Worm (Caenorhabditis elegans) whole organism, L4 larva: Measurements from ENCODE around the gene F27C8.2.

ENCODE experiments used
- daf-19 ChIP-seq: fragments of 200-800 bp; sonication (Bioruptor generic); conservative IDR thresholded peaks from 2 replicates; pipeline ENCODE4 v1.3.6; 2022; ENCODE audit warnings: missing genetic modification characterization, missing compliant biosample characterization
- daf-8 ChIP-seq: fragments of 200-800 bp; sonication (Bioruptor generic); IDR thresholded peaks from 2 replicates; pipeline ENCODE4 v1.3.6; 2022; ENCODE audit warnings: missing genetic modification characterization, missing compliant biosample characterization
- fkh-10 ChIP-seq: fragments of 150-350 bp; optimal IDR thresholded peaks from 2 replicates; lab custom pipeline; 2014; ENCODE audit warnings: missing biosample characterization, missing genetic modification reagents, missing genetic modification characterization
- lin-15B ChIP-seq: fragments of 150-350 bp; sonication (generic microtip); optimal IDR thresholded peaks from 3 replicates; lab custom pipeline; 2014; ENCODE audit warnings: missing biosample characterization, missing genetic modification characterization
- lsy-2 ChIP-seq, 2 experiments: fragments of 150-350 bp in 1 of 2; sonication (generic microtip) in 1 of 2; optimal IDR thresholded peaks; 2 replicates each; lab custom pipeline; 2014 to 2017; ENCODE audit warnings: missing biosample characterization in 2 of 2, missing genetic modification characterization in 2 of 2
- mxl-2 ChIP-seq: fragments of 200-800 bp; sonication (Bioruptor generic); conservative IDR thresholded peaks from 2 replicates; pipeline ENCODE4 v1.3.6; 2022; ENCODE audit warnings: missing genetic modification reagents, missing genetic modification characterization, missing compliant biosample characterization
- zip-11 ChIP-seq: fragments of 200-800 bp; sonication (Bioruptor generic); IDR thresholded peaks from 2 replicates; pipeline ENCODE4 v1.3.6; 2022; ENCODE audit warnings: missing genetic modification characterization, missing compliant biosample characterization

- no peak for TF ChIP-seq mxl-2 (GFP tag; lab: Robert Waterston, UW)
- no peak for TF ChIP-seq daf-19 (GFP tag; lab: Robert Waterston, UW)
- no peak for TF ChIP-seq daf-8 (GFP tag; lab: Robert Waterston, UW)
- no peak for TF ChIP-seq lsy-2 (tag; optimal IDR thresholded peaks at IDR 0.05; lab: Kevin White, UChicago)
- no peak for TF ChIP-seq fkh-10 (GFP tag; lab: Kevin White, UChicago)
- TF ChIP-seq zip-11 (GFP tag; lab: Robert Waterston, UW): no peak
- TF ChIP-seq lin-15B: no peak
These were observed 16.1 kb upstream of the F27C8.2 start, which contains the start of gene npr-2 for ce11 chrIV:9580021-9580420.
